Worm (Caenorhabditis elegans) whole organism, mixed stage, embryonic: ENCODE results near the gene F54H12.8.

ENCODE experiments used
- elt-3 ChIP-seq: fragments of 150-350 bp; optimal IDR thresholded peaks from 2 replicates; lab custom pipeline; 2014; ENCODE audit warnings: missing biosample characterization, missing genetic modification characterization
- nhr-28 ChIP-seq: fragments of 150-350 bp; optimal IDR thresholded peaks from 2 replicates; lab custom pipeline; 2014; ENCODE audit warnings: missing biosample characterization, missing genetic modification characterization
- unc-39 ChIP-seq: fragments of 150-350 bp; optimal IDR thresholded peaks from 2 replicates; lab custom pipeline; 2014; ENCODE audit warnings: missing biosample characterization, missing genetic modification characterization

- TF ChIP-seq nhr-28 (tag; lab: Kevin White, UChicago) (no peak), unc-39 (tag; lab: Kevin White, UChicago) (no peak), elt-3 (tag; lab: Kevin White, UChicago) (no peak)
Measured at ce11 chrIII:7953208-7953607, 15.8 kb downstream of the F54H12.8 start, which contains the start of gene let-754.
